Fruit fly (Drosophila melanogaster) whole organism, wandering third instar larva: Measurements from ENCODE around the gene CG43083.

Source experiments
- Dfd ChIP-seq: fragments of >200 bp; optimal IDR thresholded peaks from 2 replicates; lab custom pipeline; 2017; ENCODE audit warnings: missing biosample characterization, missing genetic modification characterization
- HLH106 ChIP-seq: fragments of 200-800 bp; optimal IDR thresholded peaks from 3 replicates; lab custom pipeline; 2019; ENCODE audit warnings: missing biosample characterization, mild to moderate bottlenecking, missing genetic modification characterization, moderate library complexity
- br ChIP-seq: fragments of 200-800 bp; sonication (Bioruptor generic); optimal IDR thresholded peaks from 2 replicates; lab custom pipeline; 2016; ENCODE audit warnings: missing biosample characterization, missing genetic modification characterization
- pan ChIP-seq: fragments of >200 bp; optimal IDR thresholded peaks from 2 replicates; lab custom pipeline; 2017

DNA sequence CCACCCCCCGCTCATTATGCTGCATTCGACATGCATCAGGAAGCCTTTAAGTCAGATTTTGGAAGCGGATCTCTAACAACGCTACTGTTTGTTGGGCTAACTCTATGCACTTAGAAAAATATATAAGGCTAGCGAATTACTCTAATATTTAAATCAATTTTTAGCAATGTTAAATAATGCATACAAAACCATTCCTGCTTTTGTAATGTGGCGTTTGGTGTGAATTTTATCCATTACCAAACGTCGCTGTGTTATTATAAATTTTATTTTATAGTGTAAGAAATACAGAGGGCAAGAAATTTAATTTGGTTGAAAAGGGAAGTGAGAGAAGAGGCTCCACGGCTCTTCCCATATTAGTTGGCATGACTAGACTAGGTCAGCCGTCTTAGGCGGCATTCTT lies 24.4 kb downstream of the CG43083 start:
- TF ChIP-seq br (GFP tag; lab: Kevin White, UChicago) = no peak
- no peak for TF ChIP-seq Dfd (GFP tag; lab: Kevin White, UChicago)
- no peak for TF ChIP-seq pan (lab: Kevin White, UChicago)
- TF ChIP-seq HLH106 = no peak
